Fruit fly (Drosophila melanogaster): ENCODE results near the gene CG13733.

Gene CG13733

dm6 chr3L:17478826-17479225 lies at the start of gene CG13733, which contains the start of gene qjt:
TSS of gene CG13733 (minus strand) at chr3L:17478926.
TSS of gene qjt (plus strand) at chr3L:17479096.
- TF ChIP-seq Bteb2 (GFP tag; optimal IDR thresholded peaks at IDR 0.05), result no peak
- peak in 1 of 2 experiments; percentile 50 for TF ChIP-seq Pdp1 (GFP tag; optimal IDR thresholded peaks at IDR 0.05)

- peak; percentile 31 for TF ChIP-seq CG3065 (GFP tag; optimal IDR thresholded peaks at IDR 0.05)
- peak; percentile 15 for TF ChIP-seq CG10462 (GFP tag; optimal IDR thresholded peaks at IDR 0.05)
- TF ChIP-seq sqz (GFP tag; optimal IDR thresholded peaks at IDR 0.05), result no peak
- TF ChIP-seq cato (GFP tag; optimal IDR thresholded peaks at IDR 0.05; ENCODE audit: borderline replicate concordance), result peak; percentile 64
- TF ChIP-seq C15 (GFP tag; IDR thresholded peaks at IDR 0.05), result no peak
- TF ChIP-seq CG12659 (GFP tag; optimal IDR thresholded peaks at IDR 0.05), result peak; percentile 82
- peak; percentile 77 for TF ChIP-seq Xbp1 (GFP tag; optimal IDR thresholded peaks at IDR 0.05)
- TF ChIP-seq pita (GFP tag; optimal IDR thresholded peaks at IDR 0.05), result no peak
- TF ChIP-seq psq (GFP tag; optimal IDR thresholded peaks at IDR 0.05), result peak; percentile 16
- no peak for TF ChIP-seq chm (GFP tag; IDR thresholded peaks at IDR 0.05)
- peak; percentile 82 for TF ChIP-seq CG13775 (GFP tag; optimal IDR thresholded peaks at IDR 0.05)
- TF ChIP-seq Side (GFP tag; optimal IDR thresholded peaks at IDR 0.05), result peak; percentile 23
- TF ChIP-seq gsb-n (tag; optimal IDR thresholded peaks at IDR 0.05), result no peak
- TF ChIP-seq HmgZ (tag; optimal IDR thresholded peaks at IDR 0.05), result peak; percentile 61
- peak; percentile 32 for TF ChIP-seq Atf-2 (GFP tag; optimal IDR thresholded peaks at IDR 0.05)
- TF ChIP-seq CG12236 (GFP tag; optimal IDR thresholded peaks at IDR 0.05), result no peak
- peak; percentile 98 for TF ChIP-seq vnd (GFP tag; IDR thresholded peaks at IDR 0.05; ENCODE audit: partially characterized antibody)
- TF ChIP-seq CG33557 (GFP tag; optimal IDR thresholded peaks at IDR 0.05), result peak; percentile 56
- TF ChIP-seq sc (optimal IDR thresholded peaks at IDR 0.05), result no peak
- peak; percentile 7 for TF ChIP-seq sc (GFP tag; optimal IDR thresholded peaks at IDR 0.05)
- TF ChIP-seq Dfd (GFP tag; optimal IDR thresholded peaks at IDR 0.05), result no peak
- peak; percentile 65 for TF ChIP-seq grn (GFP tag; optimal IDR thresholded peaks at IDR 0.05)
- TF ChIP-seq Med (GFP tag), result peak; percentile 81
- TF ChIP-seq Sry-β (GFP tag; optimal IDR thresholded peaks at IDR 0.05), result peak; percentile 82
- TF ChIP-seq CG1792 (GFP tag; optimal IDR thresholded peaks at IDR 0.05), result peak; percentile 45
- TF ChIP-seq Six4 (GFP tag; optimal IDR thresholded peaks at IDR 0.05), result peak; percentile 39
- TF ChIP-seq zf30C (GFP tag; optimal IDR thresholded peaks at IDR 0.05), result no peak
- no peak for TF ChIP-seq CG2202 (tag; optimal IDR thresholded peaks at IDR 0.05)
- peak; percentile 98 for TF ChIP-seq hb (GFP tag; IDR thresholded peaks at IDR 0.05; ENCODE audit: partially characterized antibody)
- TF ChIP-seq CG11504 (tag; optimal IDR thresholded peaks at IDR 0.05), result no peak
- peak; percentile 61 for TF ChIP-seq grau (tag; optimal IDR thresholded peaks at IDR 0.05)
- no peak for TF ChIP-seq aop (GFP tag; IDR thresholded peaks at IDR 0.05)
- TF ChIP-seq CG14441 (GFP tag; IDR thresholded peaks at IDR 0.05), result no peak
- TF ChIP-seq dysf (GFP tag; IDR thresholded peaks at IDR 0.05), result peak; percentile 68; the same call in 1 of the 3 replicates
- TF ChIP-seq H15 (GFP tag; IDR thresholded peaks at IDR 0.05), result 0 out of 3 replicates have a peak, but pooled peaks have one; percentile 28
- peak; percentile 81 for TF ChIP-seq Hr3 (GFP tag; optimal IDR thresholded peaks at IDR 0.05)
- TF ChIP-seq Hr51 (GFP tag; optimal IDR thresholded peaks at IDR 0.05), result peak in 1 of 2 experiments; percentile 57
- no peak for TF ChIP-seq TFAM (GFP tag; optimal IDR thresholded peaks at IDR 0.05)
- no peak for TF ChIP-seq h (optimal IDR thresholded peaks at IDR 0.05)
- no peak; the same call in 2 of the 3 replicates for TF ChIP-seq ci (GFP tag; IDR thresholded peaks at IDR 0.05)
- no peak for TF ChIP-seq br (optimal IDR thresholded peaks at IDR 0.05)
- TF ChIP-seq CG16863 (GFP tag; optimal IDR thresholded peaks at IDR 0.05), result no peak
- peak; percentile 44; the same call in 1 of the 2 replicates for TF ChIP-seq CG7372 (GFP tag; IDR thresholded peaks at IDR 0.05)
- TF ChIP-seq CG31224 (GFP tag; IDR thresholded peaks at IDR 0.05), result peak; percentile 40; the same call in 1 of the 2 replicates
- TF ChIP-seq org-1 (GFP tag; optimal IDR thresholded peaks at IDR 0.05), result no peak
- TF ChIP-seq CG9437 (GFP tag; optimal IDR thresholded peaks at IDR 0.05), result peak; percentile 77
- peak; percentile 54 for TF ChIP-seq vvl (GFP tag; IDR thresholded peaks at IDR 0.05)
Measured at dm6 chr3L:17513893-17514616, 35.3 kb upstream of the CG13733 start, which contains the start of the genes U4-U6-60K and CG7564. TSS of gene U4-U6-60K (minus strand) at chr3L:17513912. TSS of gene CG7564 (plus strand) at chr3L:17514298.
